Worm (Caenorhabditis elegans) whole organism, L4 larva: ENCODE data around the gene pals-18.
"Not testable (repeated sequence)": the region's sequence is repeated elsewhere in the genome, so short reads cannot be mapped to it uniquely, and the experiment has no call there.

ENCODE experiments used
- F37D6.2 ChIP-seq: sonication (generic microtip); optimal IDR thresholded peaks from 2 replicates; lab custom pipeline; 2016; ENCODE audit warnings: mild to moderate bottlenecking, missing genetic modification characterization, missing compliant biosample characterization
- F49E8.2 ChIP-seq: sonication (generic microtip); optimal IDR thresholded peaks from 2 replicates; lab custom pipeline; 2016; ENCODE audit warnings: missing compliant biosample characterization, mild to moderate bottlenecking, missing genetic modification characterization, borderline replicate concordance
- T20F7.1 ChIP-seq: fragments of 200-800 bp; sonication (Bioruptor generic); optimal IDR thresholded peaks from 2 replicates; lab custom pipeline; 2018; ENCODE audit warnings: mild to moderate bottlenecking, missing genetic modification characterization, missing compliant biosample characterization
- Y5F2A.4 ChIP-seq: fragments of 200-800 bp; sonication (Bioruptor generic); optimal IDR thresholded peaks from 2 replicates; lab custom pipeline; 2018; ENCODE audit warnings: mild to moderate bottlenecking, missing genetic modification characterization, missing compliant biosample characterization
- Y75B8A.6 ChIP-seq: fragments of 200-800 bp; sonication (Bioruptor generic); IDR thresholded peaks from 2 replicates; pipeline ENCODE4 v1.3.6; 2022; ENCODE audit warnings: missing genetic modification reagents, missing genetic modification characterization, missing compliant biosample characterization
- ZK546.5 ChIP-seq, 2 experiments: sonication (generic microtip); optimal IDR thresholded peaks; 2 replicates each; lab custom pipeline; 2017; ENCODE audit warnings: missing biosample characterization in 2 of 2, missing genetic modification characterization in 2 of 2
- aha-1 ChIP-seq: fragments of 150-350 bp; peaks from one replicate; lab custom pipeline; 2014; ENCODE audit warnings: missing biosample characterization, missing genetic modification characterization
- aly-2 ChIP-seq: sonication (generic microtip); optimal IDR thresholded peaks from 2 replicates; lab custom pipeline; 2018; ENCODE audit warnings: missing biosample characterization, missing genetic modification characterization
- ama-1 ChIP-seq: fragments of 150-350 bp; optimal IDR thresholded peaks from 2 replicates; lab custom pipeline; 2014; ENCODE audit warnings: inconsistent platforms, mixed read lengths
- arid-1 ChIP-seq: fragments of 200-800 bp; sonication (Bioruptor generic); conservative IDR thresholded peaks from 2 replicates; pipeline ENCODE4 v1.3.6; 2022; ENCODE audit warnings: missing genetic modification reagents, missing genetic modification characterization, missing compliant biosample characterization
- ceh-28 ChIP-seq: fragments of 150-350 bp; optimal IDR thresholded peaks from 2 replicates; lab custom pipeline; 2014; ENCODE audit warnings: missing biosample characterization, missing genetic modification reagents, missing genetic modification characterization
- ceh-44 ChIP-seq: fragments of 200-800 bp; sonication (Bioruptor generic); IDR thresholded peaks from 2 replicates; pipeline ENCODE4 v1.3.6; 2022; ENCODE audit warnings: missing genetic modification reagents, missing genetic modification characterization, missing compliant biosample characterization
- daf-16 ChIP-seq, 3 experiments: sonication (generic microtip); optimal IDR thresholded peaks; 2 replicates each; lab custom pipeline; 2016 to 2017; ENCODE audit warnings: missing genetic modification characterization in 3 of 3, missing genetic modification reagents in 3 of 3, mild to moderate bottlenecking in 2 of 3, missing compliant biosample characterization in 2 of 3, missing biosample characterization in 1 of 3, moderate library complexity in 1 of 3
- dmd-6 ChIP-seq: fragments of 200-800 bp; sonication (Bioruptor generic); IDR thresholded peaks from 2 replicates; pipeline ENCODE4 v1.3.6; 2022; ENCODE audit warnings: missing genetic modification reagents, missing genetic modification characterization, missing compliant biosample characterization
- dmd-9 ChIP-seq: fragments of 200-800 bp; sonication (Bioruptor generic); IDR thresholded peaks from 2 replicates; pipeline ENCODE4 v1.3.6; 2022; ENCODE audit warnings: missing genetic modification reagents, missing genetic modification characterization, missing compliant biosample characterization
- duxl-1 ChIP-seq: sonication (generic microtip); optimal IDR thresholded peaks from 2 replicates; lab custom pipeline; 2016; ENCODE audit warnings: mild to moderate bottlenecking, missing genetic modification characterization, moderate library complexity, missing compliant biosample characterization; ENCODE audit not compliant: poor library complexity
- egl-27 ChIP-seq: sonication (generic microtip); optimal IDR thresholded peaks from 3 replicates; lab custom pipeline; 2017; ENCODE audit warnings: missing biosample characterization, missing genetic modification reagents, missing genetic modification characterization
- egl-43 ChIP-seq: fragments of 200-800 bp; sonication (Bioruptor generic); IDR thresholded peaks from 2 replicates; pipeline ENCODE4 v1.3.6; 2022; ENCODE audit warnings: missing genetic modification reagents, missing genetic modification characterization, missing compliant biosample characterization
- hlh-11 ChIP-seq: fragments of 200-800 bp; sonication (Bioruptor generic); optimal IDR thresholded peaks from 2 replicates; lab custom pipeline; 2018; ENCODE audit warnings: mild to moderate bottlenecking, missing genetic modification characterization, missing compliant biosample characterization
- jun-1 ChIP-seq: fragments of 150-350 bp; optimal IDR thresholded peaks from 2 replicates; lab custom pipeline; 2014; ENCODE audit warnings: missing biosample characterization, missing genetic modification reagents, missing genetic modification characterization
- lim-7 ChIP-seq: fragments of 200-800 bp; sonication (Bioruptor generic); IDR thresholded peaks from 2 replicates; pipeline ENCODE4 v1.3.6; 2022; ENCODE audit warnings: missing genetic modification characterization, missing compliant biosample characterization
- lin-13 ChIP-seq: fragments of 150-350 bp; optimal IDR thresholded peaks from 2 replicates; lab custom pipeline; 2014; ENCODE audit warnings: missing biosample characterization, missing genetic modification reagents, missing genetic modification characterization
- mdt-29 ChIP-seq: fragments of 200-800 bp; sonication (Bioruptor generic); IDR thresholded peaks from 2 replicates; pipeline ENCODE4 v1.3.6; 2022; ENCODE audit warnings: missing genetic modification reagents, missing genetic modification characterization, missing compliant biosample characterization
- nhr-237 ChIP-seq: sonication (generic microtip); optimal IDR thresholded peaks from 2 replicates; lab custom pipeline; 2017; ENCODE audit warnings: missing biosample characterization, missing genetic modification characterization
- nhr-28 ChIP-seq: fragments of 150-350 bp; optimal IDR thresholded peaks from 2 replicates; lab custom pipeline; 2014; ENCODE audit warnings: missing biosample characterization, missing genetic modification characterization
- nhr-41 ChIP-seq: fragments of 200-800 bp; sonication (Bioruptor generic); IDR thresholded peaks from 2 replicates; pipeline ENCODE4 v1.3.6; 2022; ENCODE audit warnings: missing genetic modification reagents, missing genetic modification characterization, missing compliant biosample characterization
- nhr-42 ChIP-seq: fragments of 200-800 bp; sonication (Bioruptor generic); IDR thresholded peaks from 2 replicates; pipeline ENCODE4 v1.3.6; 2022; ENCODE audit warnings: missing genetic modification characterization, missing compliant biosample characterization
- nhr-76 ChIP-seq: fragments of 150-350 bp; optimal IDR thresholded peaks from 2 replicates; lab custom pipeline; 2014; ENCODE audit warnings: missing biosample characterization, missing genetic modification characterization
- nhr-77 ChIP-seq: fragments of 150-350 bp; optimal IDR thresholded peaks from 2 replicates; lab custom pipeline; 2014; ENCODE audit warnings: missing biosample characterization, missing genetic modification characterization
- pqm-1 ChIP-seq: sonication (generic microtip); optimal IDR thresholded peaks from 2 replicates; lab custom pipeline; 2017; ENCODE audit warnings: missing biosample characterization, missing genetic modification characterization
- rbr-2 ChIP-seq: sonication (generic microtip); optimal IDR thresholded peaks from 2 replicates; lab custom pipeline; 2016; ENCODE audit warnings: missing genotype, missing genetic modification characterization, missing compliant biosample characterization
- saeg-2 ChIP-seq: fragments of 200-800 bp; sonication (Bioruptor generic); IDR thresholded peaks from 2 replicates; pipeline ENCODE4 v1.3.6; 2022; ENCODE audit warnings: missing genetic modification reagents, missing genetic modification characterization, missing compliant biosample characterization
- sdz-12 ChIP-seq: fragments of 200-800 bp; sonication (Bioruptor generic); optimal IDR thresholded peaks from 2 replicates; lab custom pipeline; 2018; ENCODE audit warnings: mild to moderate bottlenecking, missing genetic modification characterization, missing compliant biosample characterization
- tra-1 ChIP-seq: fragments of 200-800 bp; sonication (Bioruptor generic); IDR thresholded peaks from 2 replicates; pipeline ENCODE4 v1.3.6; 2022; ENCODE audit warnings: missing genetic modification reagents, missing genetic modification characterization, missing compliant biosample characterization
- unc-62 ChIP-seq, 3 experiments: fragments of 150-350 bp in 1 of 3; sonication (generic microtip); optimal IDR thresholded peaks in 2 of 3; peaks in 1 of 3; 1 replicate in 1 of 3; 2 replicates in 2 of 3; lab custom pipeline; 2014 to 2017; ENCODE audit warnings: missing biosample characterization in 3 of 3, missing genetic modification characterization in 3 of 3, missing genetic modification reagents in 3 of 3, missing genotype in 1 of 3

Gene pals-18

DNA sequence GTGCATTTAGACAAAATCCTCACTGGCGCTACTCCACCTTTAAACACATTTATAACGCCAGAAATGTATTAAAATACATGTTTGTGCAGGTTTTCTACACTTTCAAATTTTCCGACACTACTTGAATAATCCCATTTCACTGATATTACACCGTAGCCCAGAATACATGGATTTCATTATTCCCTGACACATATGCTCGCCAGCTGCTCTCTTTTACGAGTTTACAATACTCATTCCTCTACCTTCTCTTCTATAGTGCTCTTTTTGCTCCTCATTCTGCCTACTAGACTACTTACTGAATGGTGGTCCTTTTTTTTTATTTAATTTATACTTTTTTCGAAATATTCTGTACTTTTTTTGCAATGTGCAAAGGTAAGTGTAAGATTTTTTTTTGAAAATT, 30.6 kb upstream of the pals-18 start:
- TF ChIP-seq nhr-76, result no peak
- no peak for TF ChIP-seq nhr-237 (tag; lab: Kevin White, UChicago)
- TF ChIP-seq arid-1 (GFP tag; lab: Robert Waterston, UW), result no peak
- no peak for TF ChIP-seq jun-1
- TF ChIP-seq duxl-1, result no peak
- no peak for TF ChIP-seq ceh-28 (tag; lab: Kevin White, UChicago)
- TF ChIP-seq ceh-44, result no peak
- TF ChIP-seq aly-2, result no peak
- TF ChIP-seq sdz-12, result no peak
- no peak for TF ChIP-seq tra-1
- no peak for TF ChIP-seq dmd-9
- TF ChIP-seq lim-7 (GFP tag; lab: Robert Waterston, UW), result no peak
- no peak for TF ChIP-seq T20F7.1 (GFP tag; lab: Kevin White, UChicago)
- TF ChIP-seq Y5F2A.4 (GFP tag; lab: Kevin White, UChicago), result no peak

- peak in 1 of 2 experiments; percentile 90 for TF ChIP-seq unc-62 (GFP tag; optimal IDR thresholded peaks at IDR 0.05 in 1 of 2; lab: Kevin White, UChicago)
- TF ChIP-seq unc-62 (tag; optimal IDR thresholded peaks at IDR 0.05; lab: Kevin White, UChicago), result no peak
- TF ChIP-seq ama-1 (lab: Kevin White, UChicago), result no peak
Measured at ce11 chrIII:1374355-1374807, 28.8 kb upstream of the pals-18 start, which contains the start of gene Y82E9BR.20. Gene Y82E9BR.20, plus strand, starts transcription at chrIII:1374405.

DNA sequence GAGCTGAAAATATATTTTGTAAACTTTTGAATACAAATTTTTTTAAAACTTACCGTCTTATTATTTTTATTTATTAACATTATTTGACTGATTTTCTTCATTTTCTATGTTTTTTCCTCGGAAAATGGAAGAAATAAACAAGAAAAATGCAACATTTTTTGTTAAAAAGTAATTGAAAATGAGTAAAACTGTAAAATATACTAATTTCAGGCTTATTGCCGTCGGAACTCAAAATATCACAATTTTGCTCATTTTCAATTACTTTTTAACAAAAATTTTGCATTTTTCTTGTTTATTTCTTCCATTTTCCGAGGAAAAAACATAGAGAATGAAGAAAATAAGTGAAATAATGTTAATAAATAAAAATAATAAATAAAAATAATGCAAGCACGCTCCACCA, 27.7 kb upstream of the pals-18 start, which contains the start of gene Y82E9BR.10:
TSS of gene Y82E9BR.10 (minus strand) at position 101 of the 400 bp plus-strand sequence.
- TF ChIP-seq ZK546.5 (tag; optimal IDR thresholded peaks at IDR 0.05; lab: Kevin White, UChicago); F49E8.2 (tag; lab: Kevin White, UChicago); lin-13: not testable (repeated sequence)

DNA sequence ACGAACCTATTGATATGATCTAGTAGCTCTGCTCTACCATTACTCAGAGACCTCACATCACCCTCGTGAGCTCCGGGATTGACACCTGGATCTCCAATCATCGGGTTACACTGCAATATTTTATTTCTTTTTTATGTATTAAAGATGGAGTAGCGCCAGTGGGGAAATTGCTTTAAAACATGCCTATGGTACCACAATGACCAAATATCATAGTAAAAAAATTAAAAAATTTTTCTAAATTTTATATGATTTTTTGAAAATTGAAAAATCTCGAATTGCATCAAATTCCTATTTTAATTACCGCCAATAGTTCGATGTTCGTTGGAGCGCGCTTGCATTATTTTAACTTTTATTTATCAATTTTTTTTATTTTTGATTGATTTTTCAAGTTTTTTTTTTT, 25.3 kb upstream of the pals-18 start, which contains the start of gene pals-40:
TSS of gene pals-40 (minus strand) at position 101 of the 400 bp plus-strand sequence.
- not testable (repeated sequence) for TF ChIP-seq T20F7.1 (GFP tag; lab: Kevin White, UChicago); egl-27 (tag; lab: Kevin White, UChicago); F37D6.2

- TF ChIP-seq lin-13 (no peak), arid-1 (GFP tag; lab: Robert Waterston, UW) (no peak), egl-43 (GFP tag; lab: Robert Waterston, UW) (no peak), rbr-2 (tag; lab: Kevin White, UChicago) (no peak), nhr-42 (GFP tag; lab: Robert Waterston, UW) (no peak), nhr-41 (no peak)
Measured at ce11 chrIII:1380535-1381274, 22.5 kb upstream of the pals-18 start, which contains the start of the genes pals-21 and Y82E9BR.6. Gene pals-21, minus strand, starts transcription at chrIII:1380635. Gene Y82E9BR.6, plus strand, starts transcription at chrIII:1381224.

- TF ChIP-seq mdt-29 (GFP tag; lab: Robert Waterston, UW) (no peak), aha-1 (tag; lab: Kevin White, UChicago) (peak; percentile 90)
Measured at ce11 chrIII:1383483-1383882, 19.7 kb upstream of the pals-18 start.

DNA sequence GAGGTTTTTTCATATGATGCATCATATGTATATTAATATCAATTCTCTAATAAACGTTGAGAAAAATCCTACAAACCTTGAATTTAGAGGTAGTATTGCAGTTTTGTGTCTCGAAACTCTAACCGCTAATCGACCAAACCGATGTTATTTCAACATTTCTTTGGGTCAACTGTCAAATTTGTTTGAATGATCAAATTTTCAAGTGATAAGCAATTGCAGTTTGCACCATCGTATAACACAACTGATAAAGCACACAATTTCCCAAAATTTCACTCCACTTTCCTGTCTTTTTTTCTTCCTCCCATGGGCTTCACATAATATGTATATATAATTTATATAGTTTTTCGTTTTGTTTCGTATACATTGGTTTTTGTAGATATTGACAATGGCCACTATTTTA, 19.1 kb upstream of the pals-18 start, which contains the start of the genes fbxa-138 and Y82E9BR.5:
TSS of gene fbxa-138 (minus strand) at position 161 of the 400 bp plus-strand sequence.
TSS of gene Y82E9BR.5 (plus strand) at position 279 of the 400 bp plus-strand sequence.
- TF ChIP-seq hlh-11 (tag; lab: Kevin White, UChicago), result peak; percentile 49
- TF ChIP-seq nhr-28 (tag; lab: Kevin White, UChicago), result peak; percentile 94
- no peak for TF ChIP-seq Y75B8A.6 (GFP tag; lab: Robert Waterston, UW)
- TF ChIP-seq nhr-77 (tag; lab: Kevin White, UChicago), result peak; percentile 32
- no peak for TF ChIP-seq saeg-2 (GFP tag; lab: Robert Waterston, UW)
- peak; percentile 80 for TF ChIP-seq dmd-6 (GFP tag; lab: Robert Waterston, UW)
- peak; percentile 88 for TF ChIP-seq pqm-1 (tag; lab: Kevin White, UChicago)
- TF ChIP-seq duxl-1, result no peak
- no peak for TF ChIP-seq daf-16 (GFP tag; optimal IDR thresholded peaks at IDR 0.05; lab: Kevin White, UChicago)
- peak; percentile 43 for TF ChIP-seq daf-16 (tag; optimal IDR thresholded peaks at IDR 0.05; lab: Kevin White, UChicago)
